Worm (Caenorhabditis elegans) whole organism, mixed stage, embryonic: ENCODE results near the gene msp-77.

Experiments used
- ces-1 ChIP-seq: fragments of 150-350 bp; optimal IDR thresholded peaks from 2 replicates; lab custom pipeline; 2014; ENCODE audit warnings: missing biosample characterization, missing genetic modification reagents, missing genetic modification characterization
- drap-1 ChIP-seq: fragments of 200-800 bp; sonication (Bioruptor generic); optimal IDR thresholded peaks from 3 replicates; lab custom pipeline; 2018; ENCODE audit warnings: mild to moderate bottlenecking, missing genetic modification characterization, missing compliant biosample characterization
- elt-3 ChIP-seq: fragments of 150-350 bp; optimal IDR thresholded peaks from 2 replicates; lab custom pipeline; 2014; ENCODE audit warnings: missing biosample characterization, missing genetic modification characterization
- ham-2 ChIP-seq: fragments of 200-800 bp; sonication (Bioruptor generic); optimal IDR thresholded peaks from 2 replicates; lab custom pipeline; 2018; ENCODE audit warnings: mild to moderate bottlenecking, missing genetic modification characterization, missing compliant biosample characterization
- lin-13 ChIP-seq: fragments of 150-350 bp; optimal IDR thresholded peaks from 2 replicates; lab custom pipeline; 2014; ENCODE audit warnings: missing biosample characterization, missing genetic modification characterization
- nhr-12 ChIP-seq: fragments of 150-350 bp; optimal IDR thresholded peaks from 2 replicates; lab custom pipeline; 2014; ENCODE audit warnings: missing biosample characterization, missing genetic modification characterization
- nhr-28 ChIP-seq: fragments of 150-350 bp; optimal IDR thresholded peaks from 2 replicates; lab custom pipeline; 2014; ENCODE audit warnings: missing biosample characterization, missing genetic modification characterization
- snpc-4 ChIP-seq: fragments of 150-350 bp; optimal IDR thresholded peaks from 2 replicates; lab custom pipeline; 2014; ENCODE audit warnings: missing biosample characterization, missing genetic modification characterization
- unc-62 ChIP-seq: fragments of 150-350 bp; optimal IDR thresholded peaks from 2 replicates; lab custom pipeline; 2014; ENCODE audit warnings: missing biosample characterization, missing genetic modification reagents, missing genetic modification characterization
- ztf-11 ChIP-seq: fragments of 150-350 bp; optimal IDR thresholded peaks from 2 replicates; lab custom pipeline; 2014; ENCODE audit warnings: missing biosample characterization, missing genetic modification characterization

DNA sequence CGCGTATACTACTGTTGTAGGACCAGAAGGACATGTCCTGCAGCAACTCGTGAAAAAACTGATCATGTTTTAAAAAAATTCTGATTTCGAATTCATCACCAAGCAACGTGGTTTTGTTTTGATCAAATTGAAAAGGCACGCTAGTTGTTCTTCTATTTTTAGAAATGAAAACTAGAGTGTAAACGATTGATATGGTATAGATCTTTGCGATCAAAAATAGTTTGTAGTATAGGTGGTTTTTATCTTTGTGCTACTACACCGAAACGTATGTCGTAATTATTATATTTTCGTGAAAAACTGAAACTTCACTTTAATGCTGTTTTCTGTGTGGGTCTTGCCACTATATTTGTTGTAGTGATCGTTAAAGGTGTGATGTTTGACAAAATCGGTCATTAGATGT is 27.6 kb upstream of the msp-77 start:
- TF ChIP-seq nhr-28 (tag; lab: Kevin White, UChicago) (no peak), ztf-11 (no peak), elt-3 (tag; lab: Kevin White, UChicago) (no peak), ham-2 (GFP tag; lab: Kevin White, UChicago) (no peak), nhr-12 (no peak), ces-1 (GFP tag; lab: Kevin White, UChicago) (no peak), snpc-4 (tag; lab: Kevin White, UChicago) (no peak), drap-1 (GFP tag; lab: Kevin White, UChicago) (no peak), unc-62 (GFP tag; lab: Kevin White, UChicago) (no peak), lin-13 (tag; lab: Kevin White, UChicago) (no peak)
